Worm (Caenorhabditis elegans): ENCODE measurements around the gene chil-17.

DNA sequence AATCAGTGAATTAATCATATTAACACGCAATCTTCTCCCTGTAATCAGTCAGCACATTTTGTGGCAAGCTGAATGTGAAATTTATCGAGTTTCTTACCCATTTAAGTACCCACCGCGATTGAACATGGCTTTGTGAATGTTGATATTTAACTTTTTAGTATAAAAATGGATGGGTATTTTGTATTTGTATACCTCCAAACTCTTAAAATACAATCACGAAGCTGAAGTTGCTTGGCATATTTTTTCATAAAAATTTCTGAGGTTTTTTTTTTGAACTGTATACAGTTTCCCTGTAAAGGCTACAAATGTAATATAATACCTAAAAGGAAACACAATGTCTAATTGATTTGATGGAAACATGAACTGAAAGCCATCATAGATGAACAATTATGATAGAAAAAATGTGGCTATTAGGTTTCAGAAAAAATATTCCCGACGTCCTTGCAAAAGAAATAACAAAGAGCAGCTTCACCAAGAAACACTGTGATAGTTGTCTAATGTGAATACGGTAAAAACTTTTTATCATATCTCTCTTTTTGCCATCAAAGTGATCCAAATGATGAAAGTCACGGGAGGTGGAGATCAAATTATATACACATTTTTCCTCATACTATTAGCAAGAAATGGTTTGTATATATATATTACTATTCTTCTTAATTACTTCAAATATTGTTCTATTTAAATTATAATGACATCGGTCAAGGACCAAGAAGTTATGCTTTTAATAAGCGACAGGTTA is 34.6 kb upstream of the chil-17 start, which contains the start of the genes chil-25 and chil-26:
- TF ChIP-seq aly-2 (tag; optimal IDR thresholded peaks at IDR 0.05) (no peak), nhr-237 (tag; optimal IDR thresholded peaks at IDR 0.05) (no peak), R02D3.7 (tag; optimal IDR thresholded peaks at IDR 0.05) (no peak), elt-2 (tag; optimal IDR thresholded peaks at IDR 0.05) (no peak), ceh-16 (tag; optimal IDR thresholded peaks at IDR 0.05) (no peak)

All from whole organism, L3 larva.